Fruit fly (Drosophila melanogaster): Measurements from ENCODE around the gene CG12971.

CG12971 gene

dm6 chr3L:21382158-21382610 lies 25.9 kb upstream of the CG12971 start, which contains the start of gene rgn (continued):
- TF ChIP-seq MTF-1 (GFP tag; optimal IDR thresholded peaks at IDR 0.05; ENCODE audit: borderline replicate concordance) (no peak), CG18599 (GFP tag; optimal IDR thresholded peaks at IDR 0.05) (peak; percentile 89), wdn (GFP tag; IDR thresholded peaks at IDR 0.05) (peak; percentile 63), Ptx1 (GFP tag; IDR thresholded peaks at IDR 0.05) (peak; percentile 79), odd (GFP tag; optimal IDR thresholded peaks at IDR 0.05) (peak; percentile 69), Asciz (GFP tag; optimal IDR thresholded peaks at IDR 0.05) (peak; percentile 52), CG9817 (tag; optimal IDR thresholded peaks at IDR 0.05) (peak; percentile 73), CG2678 (tag; optimal IDR thresholded peaks at IDR 0.05) (peak; percentile 89), CG11695 (GFP tag; IDR thresholded peaks at IDR 0.05) (peak; percentile 77), Max (GFP tag; optimal IDR thresholded peaks at IDR 0.05) (peak; percentile 22), CoRest (tag; optimal IDR thresholded peaks at IDR 0.05) (peak; percentile 84), D (optimal IDR thresholded peaks at IDR 0.05) (no peak), D (GFP tag; optimal IDR thresholded peaks at IDR 0.05) (peak; percentile 2), Dip2 (GFP tag; IDR thresholded peaks at IDR 0.05) (no peak), B-H2 (GFP tag; optimal IDR thresholded peaks at IDR 0.05) (peak; percentile 19), CG1024 (GFP tag; IDR thresholded peaks at IDR 0.05) (no peak), CG13123 (GFP tag; optimal IDR thresholded peaks at IDR 0.05) (peak; percentile 9), CG6683 (GFP tag; optimal IDR thresholded peaks at IDR 0.05) (peak; percentile 75), unc-4 (GFP tag; IDR thresholded peaks at IDR 0.05; ENCODE audit: partially characterized antibody) (no peak), Atf3 (GFP tag; optimal IDR thresholded peaks at IDR 0.05) (no peak), Gug (GFP tag; IDR thresholded peaks at IDR 0.05) (peak; percentile 63; the same call in 1 of the 4 replicates), CG8924 (tag; optimal IDR thresholded peaks at IDR 0.05) (peak; percentile 76), crp (GFP tag; optimal IDR thresholded peaks at IDR 0.05) (peak in 1 of 2 experiments; percentile 3), CG8478 (optimal IDR thresholded peaks at IDR 0.05) (no peak), Ets97D (GFP tag; optimal IDR thresholded peaks at IDR 0.05) (no peak), schlank (tag; optimal IDR thresholded peaks at IDR 0.05) (peak; percentile 56), CG15269 (tag; optimal IDR thresholded peaks at IDR 0.05) (peak; percentile 84), ken (GFP tag; IDR thresholded peaks at IDR 0.05) (peak; percentile 41; the same call in 1 of the 3 replicates), dati (GFP tag; IDR thresholded peaks at IDR 0.05) (no peak), Dad (GFP tag; optimal IDR thresholded peaks at IDR 0.05) (no peak), CG18476 (GFP tag; optimal IDR thresholded peaks at IDR 0.05) (peak; percentile 22), Scr (GFP tag; IDR thresholded peaks at IDR 0.05; ENCODE audit: partially characterized antibody) (no peak), Optix (GFP tag; IDR thresholded peaks at IDR 0.05) (peak; percentile 41; the same call in 1 of the 3 replicates), gcm2 (GFP tag; optimal IDR thresholded peaks at IDR 0.05) (no peak), aop (GFP tag; IDR thresholded peaks at IDR 0.05) (no peak), insv (GFP tag; optimal IDR thresholded peaks at IDR 0.05) (no peak), gsb-n (tag; optimal IDR thresholded peaks at IDR 0.05) (no peak), Stat92E (GFP tag; optimal IDR thresholded peaks at IDR 0.05) (no peak), MBD-R2 (GFP tag; IDR thresholded peaks at IDR 0.05) (peak; percentile 54; the same call in 1 of the 2 replicates), BtbVII (GFP tag; optimal IDR thresholded peaks at IDR 0.05) (peak; percentile 80), CG10267 (tag; optimal IDR thresholded peaks at IDR 0.05) (peak; percentile 48), tap (tag; optimal IDR thresholded peaks at IDR 0.05) (peak; percentile 56), nmo (GFP tag; optimal IDR thresholded peaks at IDR 0.05) (peak; percentile 73), repo (GFP tag; optimal IDR thresholded peaks at IDR 0.05) (peak; percentile 2), CG34422 (GFP tag; IDR thresholded peaks at IDR 0.05) (peak; percentile 71; the same call in 1 of the 3 replicates), cwo (GFP tag; optimal IDR thresholded peaks at IDR 0.05) (peak; percentile 82), fd64A (GFP tag; optimal IDR thresholded peaks at IDR 0.05) (no peak), hb (GFP tag; IDR thresholded peaks at IDR 0.05; ENCODE audit: partially characterized antibody) (no peak), Hey (tag; optimal IDR thresholded peaks at IDR 0.05) (no peak), CG14441 (GFP tag; IDR thresholded peaks at IDR 0.05) (peak; percentile 83)
